Worm (Caenorhabditis elegans) whole organism, L1 larva: ENCODE results near the gene ral-1.

Source experiments
- C04F5.9 ChIP-seq: sonication (generic microtip); optimal IDR thresholded peaks from 2 replicates; lab custom pipeline; 2016; ENCODE audit warnings: missing genetic modification characterization, missing compliant biosample characterization
- C16A3.4 ChIP-seq: fragments of 150-350 bp; optimal IDR thresholded peaks from 2 replicates; lab custom pipeline; 2014; ENCODE audit warnings: missing biosample characterization, missing genetic modification characterization
- C34B4.2 ChIP-seq: sonication (generic microtip); optimal IDR thresholded peaks from 2 replicates; lab custom pipeline; 2017; ENCODE audit warnings: mild to moderate bottlenecking, missing genetic modification characterization, missing compliant biosample characterization
- aha-1 ChIP-seq: fragments of 150-350 bp; optimal IDR thresholded peaks from 2 replicates; lab custom pipeline; 2014; ENCODE audit warnings: missing biosample characterization, missing genetic modification characterization
- aly-2 ChIP-seq: fragments of 150-350 bp; optimal IDR thresholded peaks from 2 replicates; lab custom pipeline; 2014; ENCODE audit warnings: missing biosample characterization, missing genetic modification characterization
- ama-1 ChIP-seq: fragments of 150-350 bp; optimal IDR thresholded peaks from 2 replicates; lab custom pipeline; 2014
- blmp-1 ChIP-seq: fragments of 150-350 bp; optimal IDR thresholded peaks from 2 replicates; lab custom pipeline; 2014; ENCODE audit warnings: missing biosample characterization, missing genetic modification characterization
- ceh-63 ChIP-seq: fragments of 200-800 bp; sonication (Bioruptor generic); optimal IDR thresholded peaks from 2 replicates; lab custom pipeline; 2018; ENCODE audit warnings: mild to moderate bottlenecking, missing genetic modification characterization, missing compliant biosample characterization
- ceh-8 ChIP-seq: fragments of 200-800 bp; sonication (Bioruptor generic); optimal IDR thresholded peaks from 2 replicates; lab custom pipeline; 2018; ENCODE audit warnings: mild to moderate bottlenecking, missing genetic modification characterization, moderate library complexity, missing compliant biosample characterization
- ceh-82 ChIP-seq, 3 experiments: fragments of 150-350 bp in 1 of 3; sonication (generic microtip) in 2 of 3; optimal IDR thresholded peaks; 2 replicates each; lab custom pipeline; 2014 to 2017; ENCODE audit warnings: missing biosample characterization in 3 of 3, missing genetic modification characterization in 3 of 3
- ceh-90 ChIP-seq: sonication (generic microtip); optimal IDR thresholded peaks from 2 replicates; lab custom pipeline; 2016; ENCODE audit warnings: missing genetic modification characterization, missing compliant biosample characterization
- ces-1 ChIP-seq: fragments of 150-350 bp; optimal IDR thresholded peaks from 2 replicates; lab custom pipeline; 2014; ENCODE audit warnings: missing biosample characterization, missing genetic modification reagents, missing genetic modification characterization
- dsc-1 ChIP-seq: sonication (generic microtip); optimal IDR thresholded peaks from 2 replicates; lab custom pipeline; 2016; ENCODE audit warnings: mild to moderate bottlenecking, missing genetic modification characterization, missing compliant biosample characterization
- efl-1 ChIP-seq, 4 experiments: fragments of 150-350 bp; optimal IDR thresholded peaks in 3 of 4; peaks in 1 of 4; 1 replicate in 1 of 4; 2 replicates in 3 of 4; lab custom pipeline; 2014; ENCODE audit warnings: missing biosample characterization in 2 of 4, missing genetic modification characterization in 2 of 4, missing genetic modification reagents in 2 of 4
- egl-27 ChIP-seq, 2 experiments: fragments of 150-350 bp in 1 of 2; sonication (generic microtip); optimal IDR thresholded peaks; 3 replicates each; lab custom pipeline; 2017 to 2018; ENCODE audit warnings: missing biosample characterization in 2 of 2, missing genetic modification characterization in 2 of 2, missing genetic modification reagents in 2 of 2
- elt-2 ChIP-seq: sonication (generic microtip); optimal IDR thresholded peaks from 2 replicates; lab custom pipeline; 2016; ENCODE audit warnings: missing genetic modification characterization, mild to moderate bottlenecking, inconsistent platforms, missing compliant biosample characterization, missing genetic modification reagents
- fkh-10 ChIP-seq: sonication (generic microtip); optimal IDR thresholded peaks from 2 replicates; lab custom pipeline; 2017; ENCODE audit warnings: missing biosample characterization, missing genetic modification reagents, missing genetic modification characterization
- fkh-8 ChIP-seq: sonication (generic microtip); optimal IDR thresholded peaks from 2 replicates; lab custom pipeline; 2016; ENCODE audit warnings: mild to moderate bottlenecking, missing genetic modification characterization, missing compliant biosample characterization
- hlh-17 ChIP-seq: fragments of 200-800 bp; sonication (Bioruptor generic); optimal IDR thresholded peaks from 2 replicates; lab custom pipeline; 2018; ENCODE audit warnings: missing genetic modification characterization, mild to moderate bottlenecking, missing compliant biosample characterization, moderate library complexity, borderline replicate concordance
- hpl-2 ChIP-seq: fragments of 150-350 bp; optimal IDR thresholded peaks from 2 replicates; lab custom pipeline; 2014; ENCODE audit warnings: missing biosample characterization, missing genetic modification reagents, missing genetic modification characterization
- irx-1 ChIP-seq: sonication (generic microtip); optimal IDR thresholded peaks from 2 replicates; lab custom pipeline; 2016; ENCODE audit warnings: missing genetic modification characterization, missing compliant biosample characterization
- lin-13 ChIP-seq: fragments of 150-350 bp; optimal IDR thresholded peaks from 2 replicates; lab custom pipeline; 2014; ENCODE audit warnings: missing biosample characterization, missing genetic modification reagents, missing genetic modification characterization
- lin-14 ChIP-seq: fragments of 200-800 bp; sonication (Bioruptor generic); optimal IDR thresholded peaks from 2 replicates; lab custom pipeline; 2018; ENCODE audit warnings: mild to moderate bottlenecking, missing genetic modification characterization, moderate library complexity, missing compliant biosample characterization
- lin-15B ChIP-seq: fragments of 150-350 bp; sonication (generic microtip); optimal IDR thresholded peaks from 3 replicates; lab custom pipeline; 2014; ENCODE audit warnings: missing biosample characterization, missing genetic modification characterization
- lir-3 ChIP-seq: sonication (generic microtip); optimal IDR thresholded peaks from 2 replicates; lab custom pipeline; 2016; ENCODE audit warnings: mild to moderate bottlenecking, missing genetic modification characterization, moderate library complexity, missing compliant biosample characterization; ENCODE audit not compliant: poor library complexity
- mdl-1 ChIP-seq, 2 experiments: fragments of 150-350 bp; optimal IDR thresholded peaks; 2 replicates each; lab custom pipeline; 2014 to 2017; ENCODE audit warnings: missing biosample characterization in 2 of 2, missing genetic modification characterization in 2 of 2, inconsistent platforms in 1 of 2
- mef-2 ChIP-seq: fragments of 150-350 bp; optimal IDR thresholded peaks from 2 replicates; lab custom pipeline; 2014; ENCODE audit warnings: missing biosample characterization, missing genetic modification characterization
- nhr-11 ChIP-seq: fragments of 150-350 bp; optimal IDR thresholded peaks from 2 replicates; lab custom pipeline; 2014; ENCODE audit warnings: missing biosample characterization, missing genetic modification characterization
- nhr-12 ChIP-seq: sonication (generic microtip); optimal IDR thresholded peaks from 2 replicates; lab custom pipeline; 2017; ENCODE audit warnings: missing biosample characterization, missing genetic modification characterization
- nhr-19 ChIP-seq: fragments of 200-800 bp; sonication (Bioruptor generic); conservative IDR thresholded peaks from 2 replicates; pipeline ENCODE4 v1.3.6; 2022; ENCODE audit warnings: missing genetic modification characterization, missing compliant biosample characterization
- nhr-20 ChIP-seq: sonication (generic microtip); optimal IDR thresholded peaks from 2 replicates; lab custom pipeline; 2016; ENCODE audit warnings: mild to moderate bottlenecking, missing genetic modification characterization, missing compliant biosample characterization
- nhr-237 ChIP-seq: fragments of 150-350 bp; optimal IDR thresholded peaks from 2 replicates; lab custom pipeline; 2014; ENCODE audit warnings: missing biosample characterization, missing genetic modification characterization
- nhr-90 ChIP-seq: sonication (generic microtip); optimal IDR thresholded peaks from 2 replicates; lab custom pipeline; 2016; ENCODE audit warnings: mild to moderate bottlenecking, missing genetic modification characterization, missing compliant biosample characterization; ENCODE audit not compliant: poor library complexity
- pag-3 ChIP-seq: sonication (generic microtip); optimal IDR thresholded peaks from 2 replicates; lab custom pipeline; 2017; ENCODE audit warnings: missing genetic modification characterization, mild to moderate bottlenecking, missing compliant biosample characterization, antibody characterized with exemption, borderline replicate concordance; ENCODE audit not compliant: insufficient read depth
- pqm-1 ChIP-seq: sonication (generic microtip); optimal IDR thresholded peaks from 3 replicates; lab custom pipeline; 2017; ENCODE audit warnings: missing biosample characterization, missing genetic modification characterization
- rnt-1 ChIP-seq: sonication (generic microtip); optimal IDR thresholded peaks from 2 replicates; lab custom pipeline; 2016; ENCODE audit warnings: mild to moderate bottlenecking, missing genetic modification characterization, moderate library complexity, missing compliant biosample characterization
- skn-1 ChIP-seq: fragments of 150-350 bp; optimal IDR thresholded peaks from 2 replicates; lab custom pipeline; 2014; ENCODE audit warnings: missing biosample characterization, missing genetic modification characterization
- snpc-4 ChIP-seq: fragments of 150-350 bp; optimal IDR thresholded peaks from 2 replicates; lab custom pipeline; 2014; ENCODE audit warnings: missing biosample characterization, missing genetic modification characterization
- snu-23 ChIP-seq: sonication (generic microtip); optimal IDR thresholded peaks from 2 replicates; lab custom pipeline; 2016; ENCODE audit warnings: missing genetic modification characterization, missing compliant biosample characterization
- sox-4 ChIP-seq: sonication (generic microtip); optimal IDR thresholded peaks from 2 replicates; lab custom pipeline; 2016; ENCODE audit warnings: missing genetic modification characterization, missing compliant biosample characterization
- tlp-1 ChIP-seq: fragments of 150-350 bp; optimal IDR thresholded peaks from 2 replicates; lab custom pipeline; 2014; ENCODE audit warnings: missing biosample characterization, missing genetic modification characterization
- unc-62 ChIP-seq: fragments of 150-350 bp; optimal IDR thresholded peaks from 2 replicates; lab custom pipeline; 2014; ENCODE audit warnings: missing biosample characterization, missing genetic modification reagents, missing genetic modification characterization
- unc-86 ChIP-seq: sonication (generic microtip); optimal IDR thresholded peaks from 2 replicates; lab custom pipeline; 2016; ENCODE audit warnings: missing genetic modification characterization, missing compliant biosample characterization
- unc-98 ChIP-seq: fragments of 200-800 bp; sonication (Bioruptor generic); IDR thresholded peaks from 2 replicates; pipeline ENCODE4 v1.3.6; 2022; ENCODE audit warnings: missing genetic modification characterization, missing compliant biosample characterization
- zag-1 ChIP-seq: fragments of 150-350 bp; optimal IDR thresholded peaks from 2 replicates; lab custom pipeline; 2014; ENCODE audit warnings: missing biosample characterization, missing genetic modification characterization
- zip-4 ChIP-seq: fragments of 200-800 bp; sonication (Bioruptor generic); optimal IDR thresholded peaks from 2 replicates; lab custom pipeline; 2018; ENCODE audit warnings: mild to moderate bottlenecking, missing genetic modification characterization, moderate library complexity, missing compliant biosample characterization
- ztf-4 ChIP-seq: fragments of 150-350 bp; optimal IDR thresholded peaks from 2 replicates; lab custom pipeline; 2014; ENCODE audit warnings: missing biosample characterization, missing genetic modification characterization

The ral-1 gene

ce11 chrIII:3322317-3323010, 11.4 kb downstream of the ral-1 start, which contains the start of gene phf-15 (continued):
- TF ChIP-seq unc-86 (tag; lab: Kevin White, UChicago), result no peak
- TF ChIP-seq rnt-1 (tag; lab: Kevin White, UChicago), result no peak
- TF ChIP-seq egl-27 (tag; optimal IDR thresholded peaks at IDR 0.05; lab: Kevin White, UChicago), result no peak
- no peak for TF ChIP-seq lin-14 (GFP tag; lab: Kevin White, UChicago)
- no peak for TF ChIP-seq ces-1 (GFP tag; lab: Kevin White, UChicago)
- TF ChIP-seq pqm-1 (tag; lab: Kevin White, UChicago), result no peak
- no peak for TF ChIP-seq tlp-1 (tag; lab: Kevin White, UChicago)
- no peak for TF ChIP-seq mdl-1 (tag; optimal IDR thresholded peaks at IDR 0.05; lab: Kevin White, UChicago)
- no peak for TF ChIP-seq aha-1 (tag; lab: Kevin White, UChicago)
- TF ChIP-seq nhr-12 (tag; lab: Kevin White, UChicago), result no peak
- peak; percentile 12 for TF ChIP-seq skn-1 (tag; lab: Kevin White, UChicago)
- no peak for TF ChIP-seq lin-13 (GFP tag; lab: Kevin White, UChicago)
- no peak for TF ChIP-seq dsc-1 (tag; lab: Kevin White, UChicago)
- TF ChIP-seq ceh-82 (tag; optimal IDR thresholded peaks at IDR 0.05; lab: Kevin White, UChicago), result peak in 1 of 3 experiments; percentile 12
- no peak for TF ChIP-seq nhr-19 (GFP tag; lab: Robert Waterston, UW)
- TF ChIP-seq pag-3 (tag; lab: Kevin White, UChicago), result no peak
- TF ChIP-seq ceh-8 (GFP tag; lab: Kevin White, UChicago), result no peak
- TF ChIP-seq C16A3.4 (tag; lab: Kevin White, UChicago), result no peak
- no peak for TF ChIP-seq C04F5.9 (tag; lab: Kevin White, UChicago)
- peak; percentile 58 for TF ChIP-seq irx-1 (tag; lab: Kevin White, UChicago)
- no peak for TF ChIP-seq elt-2 (tag; lab: Kevin White, UChicago)
- no peak for TF ChIP-seq fkh-10 (GFP tag; lab: Kevin White, UChicago)
- TF ChIP-seq nhr-20 (tag; lab: Kevin White, UChicago), result no peak
- no peak for TF ChIP-seq ztf-4
- peak; percentile 20 to 27 for TF ChIP-seq efl-1 (optimal IDR thresholded peaks at IDR 0.05; lab: Kevin White, UChicago)
- peak; percentile 6 to 89 for TF ChIP-seq efl-1 (GFP tag; optimal IDR thresholded peaks at IDR 0.05 in 1 of 2; lab: Kevin White, UChicago)
- no peak for TF ChIP-seq zag-1 (tag; lab: Kevin White, UChicago)
- peak; percentile 55 for TF ChIP-seq fkh-8
- TF ChIP-seq unc-62 (GFP tag; lab: Kevin White, UChicago), result no peak
- TF ChIP-seq snpc-4 (tag; lab: Kevin White, UChicago), result no peak
- no peak for TF ChIP-seq hpl-2 (GFP tag; lab: Kevin White, UChicago)
- TF ChIP-seq lin-15B (tag; lab: Kevin White, UChicago), result no peak
- TF ChIP-seq ama-1 (lab: Kevin White, UChicago), result no peak
- peak; percentile 13 for TF ChIP-seq snu-23 (GFP tag; lab: Kevin White, UChicago)
- TF ChIP-seq hlh-17 (GFP tag; lab: Kevin White, UChicago), result no peak
- TF ChIP-seq ceh-63 (GFP tag; lab: Kevin White, UChicago), result no peak
- TF ChIP-seq zip-4 (GFP tag; lab: Kevin White, UChicago), result no peak
- TF ChIP-seq aly-2 (tag; lab: Kevin White, UChicago), result no peak
- no peak for TF ChIP-seq nhr-11
- no peak for TF ChIP-seq lir-3 (tag; lab: Kevin White, UChicago)
- peak; percentile 81 for TF ChIP-seq ceh-90
- TF ChIP-seq nhr-90 (tag; lab: Kevin White, UChicago), result no peak
- TF ChIP-seq nhr-237 (tag; lab: Kevin White, UChicago), result no peak
- no peak for TF ChIP-seq blmp-1 (tag; lab: Kevin White, UChicago)
- TF ChIP-seq C34B4.2 (tag; lab: Kevin White, UChicago), result no peak
- no peak for TF ChIP-seq unc-98 (GFP tag; lab: Robert Waterston, UW)
- TF ChIP-seq sox-4, result no peak
- TF ChIP-seq mef-2 (tag; lab: Kevin White, UChicago), result no peak
